Fruit fly (Drosophila melanogaster) whole organism, embryonic: Measurements from ENCODE around the gene CG42540.

ENCODE experiments used
- Atf3 ChIP-seq: fragments of 200-800 bp; sonication (Bioruptor generic); optimal IDR thresholded peaks from 3 replicates; lab custom pipeline; 2016; ENCODE audit warnings: missing biosample characterization, missing genetic modification characterization
- Blimp-1 ChIP-seq: fragments of 200-800 bp; sonication (Bioruptor generic); optimal IDR thresholded peaks from 3 replicates; lab custom pipeline; 2018; ENCODE audit warnings: missing biosample characterization, missing genetic modification characterization, mild to moderate bottlenecking, moderate library complexity, missing genetic modification reagents
- CG10147 ChIP-seq: fragments of 200-800 bp; sonication (Bioruptor generic); optimal IDR thresholded peaks from 2 replicates; lab custom pipeline; 2019; ENCODE audit warnings: missing biosample characterization, mild to moderate bottlenecking, missing genetic modification characterization, moderate library complexity
- CG10543 ChIP-seq: fragments of 200-800 bp; sonication (Bioruptor generic); optimal IDR thresholded peaks from 3 replicates; lab custom pipeline; 2017; ENCODE audit warnings: missing biosample characterization, mild to moderate bottlenecking, missing genetic modification characterization, moderate library complexity
- CG10654 ChIP-seq: fragments of 200-800 bp; sonication (Bioruptor generic); optimal IDR thresholded peaks from 2 replicates; lab custom pipeline; 2016; ENCODE audit warnings: missing biosample characterization, missing genetic modification characterization
- CG12104 ChIP-seq: fragments of 200-800 bp; sonication (Bioruptor generic); optimal IDR thresholded peaks from 3 replicates; lab custom pipeline; 2016; ENCODE audit warnings: missing biosample characterization, missing genetic modification characterization
- CG12219 ChIP-seq: fragments of 200-800 bp; sonication (Bioruptor generic); optimal IDR thresholded peaks from 3 replicates; lab custom pipeline; 2018; ENCODE audit warnings: missing biosample characterization, mild to moderate bottlenecking, missing genetic modification characterization
- CG12236 ChIP-seq: fragments of 200-800 bp; sonication (Bioruptor generic); optimal IDR thresholded peaks from 2 replicates; lab custom pipeline; 2016; ENCODE audit warnings: missing biosample characterization, missing genetic modification characterization
- CG14965 ChIP-seq: fragments of 200-800 bp; sonication (Bioruptor generic); optimal IDR thresholded peaks from 2 replicates; lab custom pipeline; 2016; ENCODE audit warnings: missing biosample characterization, missing genetic modification characterization, borderline replicate concordance
- CG15479 ChIP-seq: fragments of 200-800 bp; sonication (Bioruptor generic); optimal IDR thresholded peaks from 3 replicates; lab custom pipeline; 2019; ENCODE audit warnings: missing biosample characterization, mild to moderate bottlenecking, missing genetic modification characterization, moderate library complexity
- CG16815 ChIP-seq: fragments of 200-800 bp; sonication (Bioruptor generic); optimal IDR thresholded peaks from 3 replicates; lab custom pipeline; 2017; ENCODE audit warnings: missing biosample characterization, mild to moderate bottlenecking, missing genetic modification characterization
- CG17186 ChIP-seq: fragments of 200-800 bp; sonication (Bioruptor generic); optimal IDR thresholded peaks from 3 replicates; lab custom pipeline; 2017; ENCODE audit warnings: missing biosample characterization, missing genetic modification reagents, missing genetic modification characterization
- CG18011 ChIP-seq: fragments of 200-800 bp; sonication (Bioruptor generic); optimal IDR thresholded peaks from 2 replicates; lab custom pipeline; 2017; ENCODE audit warnings: missing biosample characterization, missing genetic modification characterization, mild to moderate bottlenecking, moderate library complexity, missing genotype
- CG2678 ChIP-seq: fragments of 200-800 bp; sonication (Bioruptor generic); optimal IDR thresholded peaks from 3 replicates; lab custom pipeline; 2019; ENCODE audit warnings: missing biosample characterization, mild to moderate bottlenecking, missing genetic modification characterization, moderate library complexity
- CG30431 ChIP-seq: fragments of 200-800 bp; sonication (Bioruptor generic); optimal IDR thresholded peaks from 2 replicates; lab custom pipeline; 2017; ENCODE audit warnings: missing biosample characterization, missing genetic modification characterization
- CG32767 ChIP-seq: fragments of 200-800 bp; sonication (Bioruptor generic); IDR thresholded peaks from 2 replicates; pipeline ENCODE4 v1.3.6; 2022; ENCODE audit warnings: missing biosample characterization, missing genetic modification characterization
- CG5953 ChIP-seq: fragments of 200-800 bp; sonication (Bioruptor generic); IDR thresholded peaks from 2 replicates; pipeline ENCODE4 v1.3.6; 2022; ENCODE audit warnings: missing biosample characterization, missing genetic modification characterization
- CG6654 ChIP-seq: fragments of 200-800 bp; sonication (Bioruptor generic); optimal IDR thresholded peaks from 2 replicates; lab custom pipeline; 2017; ENCODE audit warnings: missing biosample characterization, mild to moderate bottlenecking, missing genetic modification characterization
- CG6854 ChIP-seq: fragments of 200-800 bp; sonication (Bioruptor generic); optimal IDR thresholded peaks from 3 replicates; lab custom pipeline; 2017; ENCODE audit warnings: missing biosample characterization, mild to moderate bottlenecking, missing genetic modification characterization
- CG7928 ChIP-seq: fragments of 200-800 bp; sonication (Bioruptor generic); optimal IDR thresholded peaks from 2 replicates; lab custom pipeline; 2017; ENCODE audit warnings: missing biosample characterization, mild to moderate bottlenecking, missing genetic modification characterization
- CG8290 ChIP-seq, 3 experiments: fragments of 200-800 bp; sonication (Bioruptor generic); optimal IDR thresholded peaks; 2 replicates each; lab custom pipeline; 2016 to 2019; ENCODE audit warnings: missing biosample characterization in 3 of 3, missing genetic modification characterization in 3 of 3, mild to moderate bottlenecking in 2 of 3, moderate library complexity in 1 of 3
- CG8765 ChIP-seq: fragments of 200-800 bp; sonication (Bioruptor generic); IDR thresholded peaks from 2 replicates; pipeline ENCODE4 v1.3.6; 2022; ENCODE audit warnings: missing biosample characterization, missing genetic modification characterization
- CHES-1-like ChIP-seq: fragments of 200-800 bp; sonication (Bioruptor generic); optimal IDR thresholded peaks from 2 replicates; lab custom pipeline; 2016; ENCODE audit warnings: missing biosample characterization, missing genetic modification characterization
- Dip3 ChIP-seq: fragments of 200-800 bp; sonication (Bioruptor generic); optimal IDR thresholded peaks from 3 replicates; lab custom pipeline; 2016; ENCODE audit warnings: missing biosample characterization, missing genetic modification characterization
- Ets97D ChIP-seq: fragments of 200-800 bp; sonication (Bioruptor generic); optimal IDR thresholded peaks from 3 replicates; lab custom pipeline; 2016; ENCODE audit warnings: missing biosample characterization, missing genetic modification characterization
- Hsf ChIP-seq: fragments of 200-800 bp; sonication (Bioruptor generic); optimal IDR thresholded peaks from 3 replicates; lab custom pipeline; 2016; ENCODE audit warnings: missing biosample characterization, missing genetic modification characterization
- Jarid2 ChIP-seq: fragments of 200-800 bp; sonication (Bioruptor generic); optimal IDR thresholded peaks from 3 replicates; lab custom pipeline; 2017; ENCODE audit warnings: mild to moderate bottlenecking, missing biosample characterization, missing genetic modification reagents, missing genetic modification characterization
- Mes4 ChIP-seq: fragments of 200-800 bp; sonication (Bioruptor generic); optimal IDR thresholded peaks from 2 replicates; lab custom pipeline; 2016; ENCODE audit warnings: missing biosample characterization, missing genetic modification characterization
- Rfx ChIP-seq: fragments of 200-800 bp; sonication (Bioruptor generic); IDR thresholded peaks from 2 replicates; pipeline ENCODE4 v1.3.6; 2022; ENCODE audit warnings: missing biosample characterization, missing genetic modification characterization
- Rx ChIP-seq: fragments of 200-800 bp; sonication (Bioruptor generic); IDR thresholded peaks from 2 replicates; pipeline ENCODE4 v1.3.6; 2022; ENCODE audit warnings: missing biosample characterization, missing genetic modification characterization
- Six4 ChIP-seq: fragments of 200-800 bp; sonication (Bioruptor generic); optimal IDR thresholded peaks from 2 replicates; lab custom pipeline; 2016; ENCODE audit warnings: missing biosample characterization, missing genetic modification characterization
- Sry-δ ChIP-seq: fragments of 200-800 bp; sonication (Bioruptor generic); optimal IDR thresholded peaks from 2 replicates; lab custom pipeline; 2016; ENCODE audit warnings: missing biosample characterization, missing genetic modification characterization
- Xrp1 ChIP-seq: fragments of 200-800 bp; sonication (Bioruptor generic); IDR thresholded peaks from 2 replicates; pipeline ENCODE4 v1.3.6; 2022; ENCODE audit warnings: missing biosample characterization, missing genetic modification characterization
- bab2 ChIP-seq: fragments of 200-800 bp; sonication (Bioruptor generic); optimal IDR thresholded peaks from 2 replicates; lab custom pipeline; 2016; ENCODE audit warnings: missing biosample characterization, missing genetic modification characterization
- bcd ChIP-seq: fragments of 200-800 bp; sonication (Bioruptor generic); optimal IDR thresholded peaks from 2 replicates; lab custom pipeline; 2017; ENCODE audit warnings: missing biosample characterization, mild to moderate bottlenecking, missing genetic modification characterization
- chm ChIP-seq: fragments of 200-800 bp; sonication (Bioruptor generic); IDR thresholded peaks from 2 replicates; pipeline ENCODE4 v1.3.6; 2022; ENCODE audit warnings: missing biosample characterization, missing genetic modification characterization
- ems ChIP-seq: fragments of 200-800 bp; sonication (Bioruptor generic); optimal IDR thresholded peaks from 3 replicates; lab custom pipeline; 2016; ENCODE audit warnings: missing biosample characterization, missing genetic modification characterization
- esg ChIP-seq: fragments of 200-800 bp; sonication (Bioruptor generic); conservative IDR thresholded peaks from 2 replicates; pipeline ENCODE4 v1.3.6; 2022; ENCODE audit warnings: missing biosample characterization, missing genetic modification characterization
- fd64A ChIP-seq: fragments of 200-800 bp; sonication (Bioruptor generic); optimal IDR thresholded peaks from 3 replicates; lab custom pipeline; 2018; ENCODE audit warnings: missing biosample characterization, mild to moderate bottlenecking, missing genetic modification characterization
- gce ChIP-seq: fragments of 200-800 bp; sonication (Bioruptor generic); IDR thresholded peaks from 3 replicates; pipeline ENCODE4 v1.3.6; 2022; ENCODE audit warnings: missing biosample characterization, missing genetic modification characterization
- gro ChIP-seq: fragments of 200-800 bp; sonication (Bioruptor generic); optimal IDR thresholded peaks from 2 replicates; lab custom pipeline; 2016; ENCODE audit warnings: missing biosample characterization, missing genetic modification characterization
- lmd ChIP-seq: fragments of 200-800 bp; sonication (Bioruptor generic); IDR thresholded peaks from 2 replicates; pipeline ENCODE4 v1.3.6; 2022; ENCODE audit warnings: missing biosample characterization, missing genetic modification characterization
- lola ChIP-seq, 3 experiments: fragments of >200 bp in 2 of 3; fragments of 200-800 bp in 1 of 3; sonication (Bioruptor generic) in 1 of 3; optimal IDR thresholded peaks; 2 replicates each; lab custom pipeline; 2017 to 2019; ENCODE audit warnings: missing biosample characterization in 3 of 3, missing genetic modification characterization in 3 of 3, mild to moderate bottlenecking in 1 of 3, moderate library complexity in 1 of 3
- luna ChIP-seq: fragments of 200-800 bp; sonication (Bioruptor generic); optimal IDR thresholded peaks from 2 replicates; lab custom pipeline; 2016; ENCODE audit warnings: missing biosample characterization, missing genetic modification characterization
- mam ChIP-seq: fragments of 200-800 bp; sonication (Bioruptor generic); optimal IDR thresholded peaks from 3 replicates; lab custom pipeline; 2016; ENCODE audit warnings: missing biosample characterization, missing genetic modification characterization
- mirr ChIP-seq: fragments of 200-800 bp; sonication (Bioruptor generic); optimal IDR thresholded peaks from 3 replicates; lab custom pipeline; 2018; ENCODE audit warnings: missing biosample characterization, mild to moderate bottlenecking, missing genetic modification characterization
- oc ChIP-seq: fragments of 200-800 bp; sonication (Bioruptor generic); optimal IDR thresholded peaks from 2 replicates; lab custom pipeline; 2018; ENCODE audit warnings: missing biosample characterization, mild to moderate bottlenecking, missing genetic modification characterization, moderate library complexity
- sob ChIP-seq: fragments of 200-800 bp; sonication (Bioruptor generic); IDR thresholded peaks from 2 replicates; pipeline ENCODE4 v1.3.6; 2022; ENCODE audit warnings: missing biosample characterization, missing genetic modification characterization
- twi ChIP-seq: fragments of 200-800 bp; optimal IDR thresholded peaks from 2 replicates; lab custom pipeline; 2019; ENCODE audit warnings: missing biosample characterization, mild to moderate bottlenecking, missing genetic modification characterization, moderate library complexity
- tx ChIP-seq: fragments of 200-800 bp; sonication (Bioruptor generic); optimal IDR thresholded peaks from 2 replicates; lab custom pipeline; 2016; ENCODE audit warnings: missing biosample characterization, missing genetic modification characterization
- zfh2 ChIP-seq: fragments of 200-800 bp; sonication (Bioruptor generic); optimal IDR thresholded peaks from 2 replicates; lab custom pipeline; 2016; ENCODE audit warnings: missing biosample characterization, missing genetic modification characterization

Gene CG42540

dm6 chr3L:4613083-4613482, 57.2 kb downstream of the CG42540 start (continued):
- peak; percentile 80 for TF ChIP-seq CG6654 (GFP tag; lab: Kevin White, UChicago)
- peak; percentile 66 for TF ChIP-seq CG14965 (GFP tag; lab: Kevin White, UChicago)
- peak; percentile 95 for TF ChIP-seq bab2 (GFP tag; lab: Kevin White, UChicago)
- TF ChIP-seq Atf3 = peak; percentile 75
- peak; percentile 29 for TF ChIP-seq CG10543
- peak; percentile 91 for TF ChIP-seq CG10654 (GFP tag; lab: Kevin White, UChicago)
- TF ChIP-seq Mes4 = peak; percentile 74
- TF ChIP-seq esg (GFP tag; lab: Robert Waterston, UW) = peak; percentile 90
- peak; percentile 90 for TF ChIP-seq Rx (GFP tag; lab: Robert Waterston, UW)
- TF ChIP-seq Six4 (GFP tag; lab: Kevin White, UChicago) = peak; percentile 88
- TF ChIP-seq Dip3 (GFP tag; lab: Kevin White, UChicago) = peak; percentile 66
- TF ChIP-seq mam (GFP tag; lab: Kevin White, UChicago) = peak; percentile 88
- TF ChIP-seq oc (tag; lab: Kevin White, UChicago) = peak; percentile 94
- peak; percentile 89 for TF ChIP-seq CG12219 (GFP tag; lab: Kevin White, UChicago)
- peak; percentile 77 for TF ChIP-seq CG18011 (GFP tag; lab: Kevin White, UChicago)
- TF ChIP-seq twi (tag; lab: Kevin White, UChicago) = peak; percentile 80
- peak; percentile 92 for TF ChIP-seq ems (GFP tag; lab: Kevin White, UChicago)
- TF ChIP-seq Xrp1 = peak; percentile 96
- peak; percentile 61 for TF ChIP-seq mirr (GFP tag; lab: Kevin White, UChicago)
- peak; percentile 94 for TF ChIP-seq lmd (GFP tag; lab: Robert Waterston, UW)
- TF ChIP-seq luna (GFP tag; lab: Kevin White, UChicago) = peak; percentile 66
- TF ChIP-seq CG12104 (GFP tag; lab: Kevin White, UChicago) = peak; percentile 95
- peak; percentile 91 for TF ChIP-seq chm (GFP tag; lab: Robert Waterston, UW)
- TF ChIP-seq CG7928 (GFP tag; lab: Kevin White, UChicago) = peak; percentile 66
- TF ChIP-seq Rfx = peak; percentile 95
- peak; percentile 91 for TF ChIP-seq Hsf
- TF ChIP-seq CG6854 (GFP tag; lab: Kevin White, UChicago) = peak; percentile 91
- TF ChIP-seq CG12236 (GFP tag; lab: Kevin White, UChicago) = peak; percentile 66
- peak; percentile 93 for TF ChIP-seq bcd (GFP tag; lab: Kevin White, UChicago)
- peak; percentile 63 for TF ChIP-seq tx (GFP tag; lab: Kevin White, UChicago)
- TF ChIP-seq gro (GFP tag; lab: Kevin White, UChicago) = peak; percentile 92
- TF ChIP-seq CHES-1-like (GFP tag; lab: Kevin White, UChicago) = peak; percentile 77
- TF ChIP-seq CG15479 = peak; percentile 22
- TF ChIP-seq zfh2 = peak; percentile 19
- peak; percentile 89 for TF ChIP-seq CG8290 (GFP tag; optimal IDR thresholded peaks at IDR 0.05; lab: Kevin White, UChicago)
- TF ChIP-seq CG8290 (tag; optimal IDR thresholded peaks at IDR 0.05; lab: Kevin White, UChicago) = peak; percentile 65 to 79
- TF ChIP-seq sob = peak; percentile 95
- TF ChIP-seq CG2678 (tag; lab: Kevin White, UChicago) = peak; percentile 96
- peak; percentile 84 for TF ChIP-seq Jarid2 (GFP tag; lab: Kevin White, UChicago)
- peak; percentile 80 for TF ChIP-seq Ets97D
- peak; percentile 80; the same call in 1 of the 2 replicates for TF ChIP-seq CG5953
- peak; percentile 75 for TF ChIP-seq CG8765 (GFP tag; lab: Robert Waterston, UW)
- peak; percentile 90 for TF ChIP-seq gce (GFP tag; lab: Robert Waterston, UW)
- TF ChIP-seq CG30431 (GFP tag; lab: Kevin White, UChicago) = peak; percentile 77
- TF ChIP-seq CG32767 (GFP tag; lab: Robert Waterston, UW) = peak; percentile 93
- peak in 1 of 3 experiments; percentile 90 for TF ChIP-seq lola (GFP tag; optimal IDR thresholded peaks at IDR 0.05; lab: Kevin White, UChicago)
- peak; percentile 60 for TF ChIP-seq Sry-δ
- peak; percentile 79 for TF ChIP-seq CG16815 (GFP tag; lab: Kevin White, UChicago)
- peak; percentile 96 for TF ChIP-seq fd64A (GFP tag; lab: Kevin White, UChicago)
- TF ChIP-seq CG17186 (GFP tag; lab: Kevin White, UChicago) = peak; percentile 89
- peak; percentile 94 for TF ChIP-seq Blimp-1 (GFP tag; lab: Kevin White, UChicago)
- peak; percentile 94 for TF ChIP-seq CG10147
